Worm (Caenorhabditis elegans): Measurements from ENCODE around the gene phf-5.

DNA sequence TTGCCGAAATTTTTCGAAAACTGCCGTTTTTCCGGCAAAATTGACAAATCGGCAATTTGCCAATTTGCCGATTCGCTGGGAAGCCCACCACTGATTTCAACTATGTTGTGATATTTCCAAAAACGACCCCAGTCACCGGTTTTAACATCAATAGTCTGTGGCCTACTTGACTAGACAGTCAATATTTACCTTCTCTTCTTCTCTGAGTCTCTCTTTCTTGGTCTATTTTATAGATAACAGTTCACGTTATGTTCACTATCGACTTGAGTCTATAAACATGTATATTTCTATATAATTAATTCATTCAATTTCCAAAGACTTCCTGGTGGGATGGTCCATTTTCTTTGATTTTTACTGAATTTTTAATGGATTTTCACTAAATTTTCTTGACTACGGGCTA lies 48.6 kb upstream of the phf-5 start:
- TF ChIP-seq ceh-13 (GFP tag; optimal IDR thresholded peaks at IDR 0.05) (no peak), ama-1 (optimal IDR thresholded peaks at IDR 0.05) (no peak), flt-1 (GFP tag; IDR thresholded peaks at IDR 0.05) (no peak), scrt-1 (GFP tag; IDR thresholded peaks at IDR 0.05) (no peak), tbx-37 (GFP tag; conservative IDR thresholded peaks at IDR 0.05) (no peak), ceh-36 (tag; optimal IDR thresholded peaks at IDR 0.05) (no peak), sea-1 (GFP tag; conservative IDR thresholded peaks at IDR 0.05) (no peak), tbx-11 (GFP tag; IDR thresholded peaks at IDR 0.05) (no peak), ets-7 (tag; optimal IDR thresholded peaks at IDR 0.05) (no peak), B0310.2 (tag; optimal IDR thresholded peaks at IDR 0.05) (no peak)

Data from whole organism, early embryonic.